Fruit fly (Drosophila melanogaster) whole organism, prepupa: ENCODE data around the gene Kcmf1.
A peak's percentile ranks its signal among the peaks of the same experiment; 100 is the strongest.

Source experiments
- Blimp-1 ChIP-seq: fragments of 200-800 bp; sonication (Bioruptor generic); optimal IDR thresholded peaks from 3 replicates; lab custom pipeline; 2017; ENCODE audit warnings: missing biosample characterization, missing genetic modification characterization, mild to moderate bottlenecking, moderate library complexity, missing genetic modification reagents
- CG11762 ChIP-seq: fragments of 200-800 bp; sonication (Bioruptor generic); optimal IDR thresholded peaks from 3 replicates; lab custom pipeline; 2016; ENCODE audit warnings: missing biosample characterization, missing genetic modification characterization; ENCODE audit not compliant: insufficient read depth
- CG15336 ChIP-seq: fragments of 200-800 bp; sonication (Bioruptor generic); IDR thresholded peaks from 2 replicates; pipeline ENCODE4 v1.3.6; 2022; ENCODE audit warnings: missing biosample characterization, missing genetic modification characterization
- CG1621 ChIP-seq: fragments of 200-800 bp; sonication (Bioruptor generic); optimal IDR thresholded peaks from 3 replicates; lab custom pipeline; 2018; ENCODE audit warnings: missing biosample characterization, mild to moderate bottlenecking, missing genetic modification characterization
- CG16779 ChIP-seq: fragments of 200-800 bp; sonication (Bioruptor generic); optimal IDR thresholded peaks from 3 replicates; lab custom pipeline; 2017; ENCODE audit warnings: missing biosample characterization, mild to moderate bottlenecking, missing genetic modification characterization
- CG3032 ChIP-seq: fragments of 200-800 bp; optimal IDR thresholded peaks from 2 replicates; lab custom pipeline; 2019; ENCODE audit warnings: missing biosample characterization, mild to moderate bottlenecking, missing genetic modification characterization, moderate library complexity
- CG31627 ChIP-seq: fragments of 200-800 bp; sonication (Bioruptor generic); optimal IDR thresholded peaks from 3 replicates; lab custom pipeline; 2016; ENCODE audit warnings: missing biosample characterization, missing genetic modification characterization
- CG32006 ChIP-seq: fragments of 200-800 bp; sonication (Bioruptor generic); optimal IDR thresholded peaks from 3 replicates; lab custom pipeline; 2017; ENCODE audit warnings: missing biosample characterization, mild to moderate bottlenecking, missing genetic modification characterization
- CG34406 ChIP-seq: fragments of 200-800 bp; sonication (Bioruptor generic); optimal IDR thresholded peaks from 3 replicates; lab custom pipeline; 2016; ENCODE audit warnings: missing biosample characterization, missing genetic modification characterization
- CG3919 ChIP-seq: fragments of 200-800 bp; sonication (Bioruptor generic); optimal IDR thresholded peaks from 3 replicates; lab custom pipeline; 2016; ENCODE audit warnings: missing biosample characterization, missing genetic modification characterization
- CG6163 ChIP-seq: fragments of 200-800 bp; sonication (Bioruptor generic); IDR thresholded peaks from 3 replicates; pipeline ENCODE4 v1.3.6; 2022; ENCODE audit warnings: missing biosample characterization, missing genetic modification characterization
- CG6276 ChIP-seq: fragments of 200-800 bp; sonication (Bioruptor generic); optimal IDR thresholded peaks from 2 replicates; lab custom pipeline; 2017; ENCODE audit warnings: missing biosample characterization, mild to moderate bottlenecking, missing genetic modification characterization
- CG6792 ChIP-seq: fragments of 200-800 bp; sonication (Bioruptor generic); optimal IDR thresholded peaks from 3 replicates; lab custom pipeline; 2016; ENCODE audit warnings: missing biosample characterization, missing genetic modification characterization
- CG6854 ChIP-seq: fragments of 200-800 bp; sonication (Bioruptor generic); optimal IDR thresholded peaks from 2 replicates; lab custom pipeline; 2017; ENCODE audit warnings: missing biosample characterization, mild to moderate bottlenecking, missing genetic modification characterization
- CG7368 ChIP-seq: fragments of 200-800 bp; sonication (Bioruptor generic); optimal IDR thresholded peaks from 3 replicates; lab custom pipeline; 2016; ENCODE audit warnings: missing biosample characterization, missing genetic modification characterization
- CG8119 ChIP-seq: fragments of 200-800 bp; sonication (Bioruptor generic); IDR thresholded peaks from 3 replicates; pipeline ENCODE4 v1.3.6; 2022; ENCODE audit warnings: missing biosample characterization, missing genetic modification characterization
- CG8632 ChIP-seq: fragments of 200-800 bp; sonication (Bioruptor generic); optimal IDR thresholded peaks from 3 replicates; lab custom pipeline; 2016; ENCODE audit warnings: missing biosample characterization, missing genetic modification characterization
- CG9139 ChIP-seq: fragments of 200-800 bp; sonication (Bioruptor generic); optimal IDR thresholded peaks from 3 replicates; lab custom pipeline; 2017; ENCODE audit warnings: missing biosample characterization, mild to moderate bottlenecking, missing genetic modification characterization
- Eip75B ChIP-seq: fragments of 200-800 bp; sonication (Bioruptor generic); optimal IDR thresholded peaks from 3 replicates; lab custom pipeline; 2016; ENCODE audit warnings: missing biosample characterization, missing genetic modification characterization
- Eip78C ChIP-seq: fragments of 200-800 bp; sonication (Bioruptor generic); peaks from one replicate; lab custom pipeline; 2016; ENCODE audit warnings: missing biosample characterization, missing genetic modification characterization
- Ets21C ChIP-seq: fragments of 200-800 bp; sonication (Bioruptor generic); optimal IDR thresholded peaks from 3 replicates; lab custom pipeline; 2016; ENCODE audit warnings: missing biosample characterization, missing genetic modification characterization
- Hr38 ChIP-seq: sonication (Bioruptor generic); optimal IDR thresholded peaks from 2 replicates; lab custom pipeline; 2016; ENCODE audit warnings: missing biosample characterization, missing genetic modification characterization
- Hr39 ChIP-seq: fragments of 200-800 bp; sonication (Bioruptor generic); optimal IDR thresholded peaks from 2 replicates; lab custom pipeline; 2016; ENCODE audit warnings: missing biosample characterization, missing genetic modification characterization
- Hr4 ChIP-seq: fragments of 200-800 bp; sonication (Bioruptor generic); optimal IDR thresholded peaks from 3 replicates; lab custom pipeline; 2016; ENCODE audit warnings: missing biosample characterization, missing genetic modification characterization
- Smox ChIP-seq: fragments of 200-800 bp; sonication (Bioruptor generic); optimal IDR thresholded peaks from 3 replicates; lab custom pipeline; 2016; ENCODE audit warnings: missing biosample characterization, missing genetic modification characterization
- Sox102F ChIP-seq: fragments of 200-800 bp; sonication (Bioruptor generic); optimal IDR thresholded peaks from 2 replicates; lab custom pipeline; 2016; ENCODE audit warnings: missing biosample characterization, mild to moderate bottlenecking, missing genetic modification characterization
- Sox14 ChIP-seq: fragments of 200-800 bp; sonication (Bioruptor generic); optimal IDR thresholded peaks from 3 replicates; lab custom pipeline; 2016; ENCODE audit warnings: missing biosample characterization, missing genetic modification characterization
- acj6 ChIP-seq: fragments of 200-800 bp; sonication (Bioruptor generic); optimal IDR thresholded peaks from 3 replicates; lab custom pipeline; 2016; ENCODE audit warnings: missing biosample characterization, missing genetic modification characterization
- cyc ChIP-seq: fragments of 200-800 bp; sonication (Bioruptor generic); optimal IDR thresholded peaks from 3 replicates; lab custom pipeline; 2016; ENCODE audit warnings: missing biosample characterization, missing genetic modification characterization
- dac ChIP-seq: fragments of 200-800 bp; sonication (Bioruptor generic); optimal IDR thresholded peaks from 2 replicates; lab custom pipeline; 2017; ENCODE audit warnings: missing biosample characterization, mild to moderate bottlenecking, missing genetic modification characterization
- esn ChIP-seq: fragments of 200-800 bp; sonication (Bioruptor generic); optimal IDR thresholded peaks from 2 replicates; lab custom pipeline; 2016; ENCODE audit warnings: missing biosample characterization, mild to moderate bottlenecking, missing genetic modification characterization, moderate library complexity
- fd59A ChIP-seq: fragments of 200-800 bp; sonication (Bioruptor generic); optimal IDR thresholded peaks from 2 replicates; lab custom pipeline; 2017; ENCODE audit warnings: missing biosample characterization, mild to moderate bottlenecking, missing genetic modification characterization, missing genetic modification reagents
- fd85E ChIP-seq: fragments of 200-800 bp; sonication (Bioruptor generic); optimal IDR thresholded peaks from 3 replicates; lab custom pipeline; 2016; ENCODE audit warnings: missing biosample characterization, missing genetic modification characterization
- lz ChIP-seq: fragments of 200-800 bp; sonication (Bioruptor generic); optimal IDR thresholded peaks from 3 replicates; lab custom pipeline; 2016; ENCODE audit warnings: missing biosample characterization, missing genetic modification characterization
- net ChIP-seq: fragments of 200-800 bp; sonication (Bioruptor generic); optimal IDR thresholded peaks from 3 replicates; lab custom pipeline; 2016; ENCODE audit warnings: missing biosample characterization, missing genetic modification characterization
- svp ChIP-seq: fragments of 200-800 bp; sonication (Bioruptor generic); peaks from one replicate; lab custom pipeline; 2016; ENCODE audit warnings: missing biosample characterization, missing genetic modification characterization
- topi ChIP-seq: fragments of 200-800 bp; sonication (Bioruptor generic); optimal IDR thresholded peaks from 3 replicates; lab custom pipeline; 2016; ENCODE audit warnings: missing biosample characterization, missing genetic modification characterization

The Kcmf1 gene

dm6 chr3R:9038652-9039051 is 23.9 kb upstream of the Kcmf1 start, which contains the start of gene hyx (continued):
- TF ChIP-seq Sox14 (GFP tag; lab: Kevin White, UChicago): peak; percentile 30
- TF ChIP-seq, all 60 proteins: peak for 18

dm6 chr3R:9037946-9038345 is 23.2 kb upstream of the Kcmf1 start:
- TF ChIP-seq CG6276 (GFP tag; lab: Kevin White, UChicago) (no peak), CG6792 (no peak), Hr39 (no peak), fd85E (GFP tag; lab: Kevin White, UChicago) (no peak), Smox (GFP tag; lab: Kevin White, UChicago) (no peak), Eip75B (GFP tag; lab: Kevin White, UChicago) (no peak), Hr4 (GFP tag; lab: Kevin White, UChicago) (no peak), CG32006 (GFP tag; lab: Kevin White, UChicago) (no peak), topi (GFP tag; lab: Kevin White, UChicago) (no peak), Ets21C (no peak)

- TF ChIP-seq dac (GFP tag; lab: Kevin White, UChicago) (no peak), CG3032 (tag; lab: Kevin White, UChicago) (no peak), CG7368 (GFP tag; lab: Kevin White, UChicago) (no peak), cyc (GFP tag; lab: Kevin White, UChicago) (peak; percentile 7), CG31627 (GFP tag; lab: Kevin White, UChicago) (peak; percentile 3), CG11762 (GFP tag; lab: Kevin White, UChicago) (no peak), Eip78C (GFP tag; lab: Kevin White, UChicago) (peak; percentile 52), CG8119 (no peak), CG16779 (tag; lab: Kevin White, UChicago) (no peak), Sox102F (no peak), Blimp-1 (GFP tag; lab: Kevin White, UChicago) (no peak), CG3919 (GFP tag; lab: Kevin White, UChicago) (no peak), Hr38 (no peak), CG6163 (no peak), CG6854 (GFP tag; lab: Kevin White, UChicago) (no peak), esn (peak; percentile 38), svp (GFP tag; lab: Kevin White, UChicago) (peak; percentile 59), topi (GFP tag; lab: Kevin White, UChicago) (peak; percentile 15), CG15336 (GFP tag; lab: Robert Waterston, UW) (no peak), acj6 (GFP tag; lab: Kevin White, UChicago) (no peak), CG8632 (GFP tag; lab: Kevin White, UChicago) (no peak), Hr39 (no peak), CG9139 (GFP tag; lab: Kevin White, UChicago) (no peak), net (GFP tag; lab: Kevin White, UChicago) (no peak), CG6276 (GFP tag; lab: Kevin White, UChicago) (no peak), CG32006 (GFP tag; lab: Kevin White, UChicago) (no peak), CG1621 (tag; lab: Kevin White, UChicago) (no peak), CG6792 (no peak), fd59A (no peak), lz (peak; percentile 21), CG34406 (GFP tag; lab: Kevin White, UChicago) (no peak)
These were observed 20.5 kb upstream of the Kcmf1 start for dm6 chr3R:9035252-9035651.
